Worm (Caenorhabditis elegans) whole organism, early embryonic: ENCODE results near the gene C42D8.9.
A peak's percentile ranks its signal among the peaks of the same experiment; 100 is the strongest.

Source experiments
- B0310.2 ChIP-seq: sonication (generic microtip); optimal IDR thresholded peaks from 2 replicates; lab custom pipeline; 2016; ENCODE audit warnings: mild to moderate bottlenecking, missing genetic modification characterization, missing compliant biosample characterization
- F13C5.2 ChIP-seq: sonication (generic microtip); optimal IDR thresholded peaks from 2 replicates; lab custom pipeline; 2017; ENCODE audit warnings: mild to moderate bottlenecking, missing genetic modification characterization, inconsistent platforms, missing compliant biosample characterization
- aly-1 ChIP-seq: sonication (generic microtip); optimal IDR thresholded peaks from 2 replicates; lab custom pipeline; 2016; ENCODE audit warnings: missing genetic modification characterization, missing compliant biosample characterization
- ama-1 ChIP-seq: fragments of 150-350 bp; optimal IDR thresholded peaks from 2 replicates; lab custom pipeline; 2014
- ceh-13 ChIP-seq: fragments of 200-800 bp; sonication (Bioruptor generic); optimal IDR thresholded peaks from 2 replicates; lab custom pipeline; 2018; ENCODE audit warnings: mild to moderate bottlenecking, missing genetic modification characterization, missing compliant biosample characterization
- ceh-36 ChIP-seq: sonication (generic microtip); optimal IDR thresholded peaks from 2 replicates; lab custom pipeline; 2016; ENCODE audit warnings: missing genetic modification characterization, inconsistent platforms, missing compliant biosample characterization
- ets-7 ChIP-seq: sonication (generic microtip); optimal IDR thresholded peaks from 2 replicates; lab custom pipeline; 2016; ENCODE audit warnings: missing genotype, missing genetic modification characterization, missing compliant biosample characterization
- flt-1 ChIP-seq: fragments of 200-800 bp; sonication (Bioruptor generic); IDR thresholded peaks from 2 replicates; pipeline ENCODE4 v1.3.6; 2022; ENCODE audit warnings: missing genetic modification characterization, missing compliant biosample characterization
- hmbx-1 ChIP-seq: sonication (generic microtip); optimal IDR thresholded peaks from 2 replicates; lab custom pipeline; 2016; ENCODE audit warnings: mild to moderate bottlenecking, missing genetic modification characterization, missing compliant biosample characterization
- hmg-4 ChIP-seq: fragments of 200-800 bp; sonication (Bioruptor generic); optimal IDR thresholded peaks from 2 replicates; lab custom pipeline; 2018; ENCODE audit warnings: mild to moderate bottlenecking, missing genetic modification characterization, missing compliant biosample characterization
- hnd-1 ChIP-seq: sonication (generic microtip); optimal IDR thresholded peaks from 2 replicates; lab custom pipeline; 2016; ENCODE audit warnings: missing genetic modification characterization, missing compliant biosample characterization
- pes-1 ChIP-seq: fragments of 200-800 bp; sonication (Bioruptor generic); IDR thresholded peaks from 2 replicates; pipeline ENCODE4 v1.3.6; 2022; ENCODE audit warnings: missing genetic modification reagents, missing genetic modification characterization, missing compliant biosample characterization
- scrt-1 ChIP-seq: fragments of 200-800 bp; sonication (Bioruptor generic); IDR thresholded peaks from 2 replicates; pipeline ENCODE4 v1.3.6; 2022; ENCODE audit warnings: missing genetic modification characterization, missing compliant biosample characterization
- sea-1 ChIP-seq: fragments of 200-800 bp; sonication (Bioruptor generic); conservative IDR thresholded peaks from 2 replicates; pipeline ENCODE4 v1.3.6; 2022; ENCODE audit warnings: missing genetic modification characterization, missing compliant biosample characterization
- tbx-11 ChIP-seq: fragments of 200-800 bp; sonication (Bioruptor generic); IDR thresholded peaks from 2 replicates; pipeline ENCODE4 v1.3.6; 2022; ENCODE audit warnings: missing genetic modification characterization, missing compliant biosample characterization
- tra-4 ChIP-seq: sonication (generic microtip); optimal IDR thresholded peaks from 2 replicates; lab custom pipeline; 2017; ENCODE audit warnings: missing genetic modification characterization, missing compliant biosample characterization

The C42D8.9 gene

DNA sequence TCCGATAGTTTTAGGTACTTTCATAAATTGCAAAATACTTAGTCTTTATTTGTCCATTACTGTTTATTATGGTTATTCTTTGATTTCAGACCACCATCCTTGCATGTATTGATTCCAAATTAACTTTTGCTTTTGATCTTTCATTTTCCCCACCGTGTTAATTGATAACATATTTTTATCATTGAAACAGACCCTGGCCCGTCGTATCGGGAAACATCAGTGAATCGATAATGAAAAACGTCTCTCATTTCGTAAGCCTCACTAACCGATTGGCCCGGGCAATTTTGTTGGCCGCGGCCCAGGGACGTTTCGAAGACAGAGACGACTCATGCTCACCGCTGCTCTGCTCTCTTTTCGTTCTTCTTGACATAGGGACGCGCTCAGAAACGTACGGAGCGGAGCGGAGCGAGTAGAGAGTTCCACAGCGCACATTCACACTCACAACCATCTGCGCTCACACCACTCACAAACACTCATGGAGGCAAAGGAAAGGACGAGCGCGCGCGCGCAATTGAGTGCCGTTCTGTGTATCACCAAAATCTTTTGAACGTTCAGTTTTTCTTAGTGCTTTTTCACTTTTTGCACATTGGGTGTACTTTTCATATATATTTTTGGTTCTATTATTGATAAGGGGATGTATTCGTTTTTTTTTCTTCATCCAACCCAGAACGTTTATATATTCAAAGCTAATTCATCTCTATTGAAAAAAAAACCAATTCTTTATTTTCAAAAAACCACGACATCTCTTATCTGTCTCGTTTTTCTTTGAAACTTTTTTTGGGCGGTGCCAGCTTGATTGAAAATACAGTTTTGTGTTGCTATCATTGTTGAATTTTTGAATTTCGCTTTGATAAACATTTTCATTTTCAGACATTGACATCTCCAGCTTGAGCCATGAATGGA is 42.8 kb downstream of the C42D8.9 start, which contains the start of gene C24H10.2:
TSS of gene C24H10.2 (plus strand) at position 853 of the 903 bp plus-strand sequence.
- TF ChIP-seq hnd-1 (tag; lab: Kevin White, UChicago) (no peak), aly-1 (peak; percentile 54), ceh-13 (GFP tag; lab: Kevin White, UChicago) (no peak), flt-1 (GFP tag; lab: Robert Waterston, UW) (no peak), pes-1 (GFP tag; lab: Robert Waterston, UW) (no peak), hmg-4 (GFP tag; lab: Kevin White, UChicago) (peak; percentile 70), sea-1 (GFP tag; lab: Robert Waterston, UW) (0 out of 2 replicates have a peak, but pooled peaks have one; percentile 13), B0310.2 (tag; lab: Kevin White, UChicago) (no peak), F13C5.2 (tag; lab: Kevin White, UChicago) (peak; percentile 80)

ce11 chrX:5061763-5062162 is 45.1 kb downstream of the C42D8.9 start:
- TF ChIP-seq aly-1 (no peak), ama-1 (lab: Kevin White, UChicago) (no peak), hnd-1 (tag; lab: Kevin White, UChicago) (no peak)

DNA sequence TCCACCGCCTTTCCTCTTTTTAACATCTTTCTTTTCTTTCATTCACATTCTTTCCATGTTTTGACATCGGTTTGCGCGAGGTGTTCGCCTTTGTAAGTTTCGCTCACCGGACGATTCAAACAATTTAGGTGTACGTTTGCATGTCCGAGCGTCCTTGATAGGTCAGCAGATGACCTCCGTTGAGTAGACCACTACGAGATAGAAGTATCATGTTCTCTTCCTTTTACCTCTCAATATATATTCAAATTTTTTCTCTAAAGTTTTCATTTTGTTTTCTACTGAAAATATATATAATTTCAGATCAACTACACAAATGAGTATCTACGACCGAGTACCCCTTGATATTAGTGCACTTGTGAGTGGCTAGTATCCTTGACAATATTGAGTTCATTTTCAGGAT is 46.1 kb downstream of the C42D8.9 start, which contains the start of gene C24H10.3:
TSS of gene C24H10.3 (plus strand) at position 301 of the 400 bp plus-strand sequence.
- TF ChIP-seq F13C5.2 (tag; lab: Kevin White, UChicago) (no peak), hnd-1 (tag; lab: Kevin White, UChicago) (no peak), tra-4 (tag; lab: Kevin White, UChicago) (no peak), ets-7 (no peak), scrt-1 (no peak), flt-1 (GFP tag; lab: Robert Waterston, UW) (no peak), pes-1 (GFP tag; lab: Robert Waterston, UW) (no peak), hmg-4 (GFP tag; lab: Kevin White, UChicago) (no peak), ceh-13 (GFP tag; lab: Kevin White, UChicago) (no peak), ceh-36 (tag; lab: Kevin White, UChicago) (no peak), hmbx-1 (tag; lab: Kevin White, UChicago) (no peak), tbx-11 (no peak)

ce11 chrX:5059163-5059562 is 47.7 kb downstream of the C42D8.9 start, which contains the start of gene C24H10.4:
Gene C24H10.4, minus strand, starts transcription at chrX:5059263.
- TF ChIP-seq tbx-11: no peak
- TF ChIP-seq ama-1 (lab: Kevin White, UChicago): no peak
- no peak for TF ChIP-seq flt-1 (GFP tag; lab: Robert Waterston, UW)
- no peak for TF ChIP-seq B0310.2 (tag; lab: Kevin White, UChicago)
- TF ChIP-seq ceh-13 (GFP tag; lab: Kevin White, UChicago): no peak
- no peak for TF ChIP-seq hmbx-1 (tag; lab: Kevin White, UChicago)
- no peak for TF ChIP-seq aly-1

DNA sequence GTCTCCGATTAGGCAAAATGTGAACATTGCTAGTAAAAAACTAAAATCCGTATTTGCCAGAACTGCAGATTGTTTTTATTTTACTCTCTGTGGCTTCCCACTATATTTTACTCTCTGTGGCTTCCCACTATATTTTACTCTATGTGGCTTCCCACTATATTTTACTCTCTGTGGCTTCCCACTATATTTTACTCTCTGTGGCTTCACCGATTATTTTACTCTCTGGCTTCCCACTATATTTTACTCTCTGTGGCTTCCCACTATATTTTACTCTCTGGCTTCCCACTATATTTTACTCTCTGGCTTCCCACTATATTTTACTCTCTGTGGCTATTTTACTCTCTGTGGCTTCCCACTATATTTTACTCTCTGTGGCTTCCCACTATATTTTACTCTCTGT is 50.6 kb downstream of the C42D8.9 start:
- TF ChIP-seq F13C5.2 (tag; lab: Kevin White, UChicago) (peak; percentile 61), aly-1 (peak; percentile 71), hnd-1 (tag; lab: Kevin White, UChicago) (peak; percentile 85), ets-7 (peak; percentile 60), hmbx-1 (tag; lab: Kevin White, UChicago) (peak; percentile 89)
